Worm (Caenorhabditis elegans) whole organism, mixed stage, embryonic: ENCODE measurements around the gene Y37A1B.7.
A peak's percentile ranks its signal among the peaks of the same experiment; 100 is the strongest.

Experiments used
- M03D4.4 ChIP-seq: sonication (generic microtip); optimal IDR thresholded peaks from 2 replicates; lab custom pipeline; 2017; ENCODE audit warnings: mild to moderate bottlenecking, missing genetic modification characterization, missing compliant biosample characterization
- bed-3 ChIP-seq: fragments of 200-800 bp; sonication (Bioruptor generic); optimal IDR thresholded peaks from 3 replicates; lab custom pipeline; 2018; ENCODE audit warnings: mild to moderate bottlenecking, missing genetic modification characterization, moderate library complexity, missing compliant biosample characterization
- blmp-1 ChIP-seq: fragments of 150-350 bp; optimal IDR thresholded peaks from 2 replicates; lab custom pipeline; 2014; ENCODE audit warnings: missing biosample characterization, missing genetic modification characterization
- ceh-39 ChIP-seq: fragments of 150-350 bp; optimal IDR thresholded peaks from 2 replicates; lab custom pipeline; 2014; ENCODE audit warnings: missing biosample characterization, missing genetic modification characterization
- ceh-43 ChIP-seq: fragments of 200-800 bp; sonication (Bioruptor generic); optimal IDR thresholded peaks from 2 replicates; lab custom pipeline; 2018; ENCODE audit warnings: mild to moderate bottlenecking, missing genetic modification characterization, moderate library complexity, missing compliant biosample characterization
- ceh-83 ChIP-seq: fragments of 200-800 bp; sonication (Bioruptor generic); optimal IDR thresholded peaks from 2 replicates; lab custom pipeline; 2018; ENCODE audit warnings: mild to moderate bottlenecking, missing genetic modification characterization, missing compliant biosample characterization
- ces-1 ChIP-seq: fragments of 150-350 bp; optimal IDR thresholded peaks from 2 replicates; lab custom pipeline; 2014; ENCODE audit warnings: missing biosample characterization, missing genetic modification reagents, missing genetic modification characterization
- cnd-1 ChIP-seq: fragments of 200-800 bp; sonication (Bioruptor generic); optimal IDR thresholded peaks from 2 replicates; lab custom pipeline; 2018; ENCODE audit warnings: mild to moderate bottlenecking, missing genetic modification characterization, missing compliant biosample characterization
- drap-1 ChIP-seq: fragments of 200-800 bp; sonication (Bioruptor generic); optimal IDR thresholded peaks from 3 replicates; lab custom pipeline; 2018; ENCODE audit warnings: mild to moderate bottlenecking, missing genetic modification characterization, missing compliant biosample characterization
- elt-1 ChIP-seq: sonication (generic microtip); optimal IDR thresholded peaks from 2 replicates; lab custom pipeline; 2017; ENCODE audit warnings: missing genetic modification characterization, mild to moderate bottlenecking, missing compliant biosample characterization, antibody characterized with exemption, moderate library complexity, borderline replicate concordance; ENCODE audit not compliant: insufficient read depth
- elt-3 ChIP-seq: fragments of 150-350 bp; optimal IDR thresholded peaks from 2 replicates; lab custom pipeline; 2014; ENCODE audit warnings: missing biosample characterization, missing genetic modification characterization
- flh-1 ChIP-seq: fragments of 200-800 bp; sonication (Bioruptor generic); optimal IDR thresholded peaks from 2 replicates; lab custom pipeline; 2018; ENCODE audit warnings: mild to moderate bottlenecking, missing genetic modification characterization, moderate library complexity, missing compliant biosample characterization
- ham-2 ChIP-seq: fragments of 200-800 bp; sonication (Bioruptor generic); optimal IDR thresholded peaks from 2 replicates; lab custom pipeline; 2018; ENCODE audit warnings: mild to moderate bottlenecking, missing genetic modification characterization, missing compliant biosample characterization
- hlh-1 ChIP-seq: fragments of 150-350 bp; optimal IDR thresholded peaks from 2 replicates; lab custom pipeline; 2014; ENCODE audit warnings: missing biosample characterization, missing genetic modification reagents, missing genetic modification characterization
- lin-13 ChIP-seq: fragments of 150-350 bp; optimal IDR thresholded peaks from 2 replicates; lab custom pipeline; 2014; ENCODE audit warnings: missing biosample characterization, missing genetic modification characterization
- lin-32 ChIP-seq: fragments of 200-800 bp; sonication (Bioruptor generic); optimal IDR thresholded peaks from 2 replicates; lab custom pipeline; 2018; ENCODE audit warnings: mild to moderate bottlenecking, missing genetic modification characterization, missing compliant biosample characterization
- lsy-2 ChIP-seq: fragments of 150-350 bp; optimal IDR thresholded peaks from 2 replicates; lab custom pipeline; 2014; ENCODE audit warnings: missing biosample characterization, missing genetic modification characterization
- mab-5 ChIP-seq: fragments of 150-350 bp; optimal IDR thresholded peaks from 2 replicates; lab custom pipeline; 2014; ENCODE audit warnings: missing biosample characterization, missing genetic modification characterization
- mep-1 ChIP-seq: fragments of 150-350 bp; optimal IDR thresholded peaks from 2 replicates; lab custom pipeline; 2017; ENCODE audit warnings: missing biosample characterization, missing genetic modification reagents, missing genetic modification characterization, inconsistent platforms
- mls-2 ChIP-seq: sonication (generic microtip); optimal IDR thresholded peaks from 2 replicates; lab custom pipeline; 2016; ENCODE audit warnings: mild to moderate bottlenecking, missing genetic modification characterization, moderate library complexity, missing compliant biosample characterization
- nhr-12 ChIP-seq: fragments of 150-350 bp; optimal IDR thresholded peaks from 2 replicates; lab custom pipeline; 2014; ENCODE audit warnings: missing biosample characterization, missing genetic modification characterization
- nhr-2 ChIP-seq: fragments of 150-350 bp; optimal IDR thresholded peaks from 2 replicates; lab custom pipeline; 2014; ENCODE audit warnings: missing biosample characterization, missing genetic modification characterization
- nhr-237 ChIP-seq: fragments of 150-350 bp; optimal IDR thresholded peaks from 2 replicates; lab custom pipeline; 2014; ENCODE audit warnings: missing biosample characterization, missing genetic modification characterization
- nhr-28 ChIP-seq: fragments of 150-350 bp; optimal IDR thresholded peaks from 2 replicates; lab custom pipeline; 2014; ENCODE audit warnings: missing biosample characterization, missing genetic modification characterization
- nhr-76 ChIP-seq: sonication (generic microtip); optimal IDR thresholded peaks from 2 replicates; lab custom pipeline; 2017; ENCODE audit warnings: missing biosample characterization, missing genetic modification characterization
- pha-4 ChIP-seq: fragments of 150-350 bp; optimal IDR thresholded peaks from 2 replicates; lab custom pipeline; 2018; ENCODE audit warnings: missing biosample characterization, missing genetic modification reagents, missing genetic modification characterization
- sem-2 ChIP-seq: fragments of 200-800 bp; sonication (Bioruptor generic); optimal IDR thresholded peaks from 2 replicates; lab custom pipeline; 2018; ENCODE audit warnings: mild to moderate bottlenecking, missing genetic modification characterization, missing compliant biosample characterization
- snpc-4 ChIP-seq: fragments of 150-350 bp; optimal IDR thresholded peaks from 2 replicates; lab custom pipeline; 2014; ENCODE audit warnings: missing biosample characterization, missing genetic modification characterization
- sptf-1 ChIP-seq: sonication (generic microtip); optimal IDR thresholded peaks from 2 replicates; lab custom pipeline; 2017; ENCODE audit warnings: mild to moderate bottlenecking, missing genetic modification characterization, moderate library complexity, missing compliant biosample characterization
- tbx-8 ChIP-seq: fragments of 200-800 bp; sonication (Bioruptor generic); optimal IDR thresholded peaks from 2 replicates; lab custom pipeline; 2018; ENCODE audit warnings: mild to moderate bottlenecking, missing genetic modification characterization, moderate library complexity, missing compliant biosample characterization
- unc-120 ChIP-seq: sonication (generic microtip); optimal IDR thresholded peaks from 2 replicates; lab custom pipeline; 2017; ENCODE audit warnings: missing genetic modification characterization, missing compliant biosample characterization; ENCODE audit not compliant: poor library complexity, severe bottlenecking
- unc-39 ChIP-seq: fragments of 150-350 bp; optimal IDR thresholded peaks from 2 replicates; lab custom pipeline; 2014; ENCODE audit warnings: missing biosample characterization, missing genetic modification characterization
- unc-62 ChIP-seq: fragments of 150-350 bp; optimal IDR thresholded peaks from 2 replicates; lab custom pipeline; 2014; ENCODE audit warnings: missing biosample characterization, missing genetic modification reagents, missing genetic modification characterization
- zip-8 ChIP-seq: fragments of 150-350 bp; optimal IDR thresholded peaks from 2 replicates; lab custom pipeline; 2014; ENCODE audit warnings: missing biosample characterization, missing genetic modification characterization
- ztf-11 ChIP-seq: fragments of 150-350 bp; optimal IDR thresholded peaks from 2 replicates; lab custom pipeline; 2014; ENCODE audit warnings: missing biosample characterization, missing genetic modification characterization

Gene Y37A1B.7

DNA sequence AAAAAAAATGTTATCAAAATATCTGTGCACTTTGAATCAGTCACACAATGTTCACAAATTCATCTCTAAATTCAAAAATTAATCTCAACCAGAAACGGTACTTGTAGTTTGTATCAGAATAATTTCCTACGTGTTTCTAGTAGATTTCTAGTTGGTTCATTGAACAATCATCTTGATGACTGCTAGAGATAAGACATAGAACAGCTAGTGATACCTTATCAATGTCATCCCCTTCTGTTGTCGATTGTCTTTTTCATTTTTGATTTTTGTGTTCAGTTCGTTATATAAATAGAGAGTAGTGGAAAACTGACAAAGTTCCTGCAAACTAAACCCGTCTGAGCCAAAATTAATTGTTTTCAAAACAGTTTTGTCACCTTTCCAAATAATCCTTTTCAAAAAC, 6.9 kb upstream of the Y37A1B.7 start:
- TF ChIP-seq sptf-1 (tag; lab: Kevin White, UChicago) (no peak), ham-2 (GFP tag; lab: Kevin White, UChicago) (no peak), bed-3 (no peak), elt-3 (tag; lab: Kevin White, UChicago) (peak; percentile 31)

DNA sequence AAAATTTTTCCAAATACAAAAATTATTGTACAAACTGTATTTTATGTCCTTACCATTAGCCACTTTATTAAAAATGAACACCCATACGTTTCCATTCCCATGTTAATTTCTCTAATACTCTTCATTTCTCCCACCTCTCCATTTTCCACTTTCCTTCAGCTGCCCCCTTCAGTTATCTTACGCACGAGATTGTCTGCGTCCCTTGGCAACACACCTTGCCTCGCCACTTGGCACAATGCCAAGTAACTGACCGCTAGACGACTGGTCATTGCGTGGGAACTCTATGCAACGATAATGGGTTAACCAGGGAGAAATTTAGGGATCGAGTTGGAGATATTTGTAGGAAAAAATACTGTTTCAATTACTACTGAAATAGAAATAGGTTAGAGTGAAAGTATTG, 3.2 kb upstream of the Y37A1B.7 start:
- TF ChIP-seq ham-2 (GFP tag; lab: Kevin White, UChicago) = peak; percentile 51
- no peak for TF ChIP-seq lin-32 (GFP tag; lab: Kevin White, UChicago)
- TF ChIP-seq lin-13 = peak; percentile 7
- no peak for TF ChIP-seq hlh-1 (tag; lab: Kevin White, UChicago)

DNA sequence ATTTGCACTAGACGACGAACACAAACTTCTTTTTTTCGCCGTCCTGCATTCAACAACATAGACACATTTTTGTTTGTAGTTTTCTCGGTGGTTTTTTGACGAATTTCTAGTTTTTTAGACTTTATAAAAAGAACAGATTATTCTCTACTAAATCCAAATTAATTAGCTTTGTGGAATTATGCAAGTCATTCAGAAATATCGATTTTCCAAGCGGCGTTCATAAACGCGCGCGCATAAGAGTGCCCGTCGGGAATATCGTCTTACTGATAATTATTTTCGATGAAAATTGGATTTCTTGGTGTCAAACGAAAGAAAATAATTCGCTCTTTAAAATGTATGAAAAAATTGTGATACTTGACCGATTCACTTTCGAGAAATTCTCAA, 9.0 kb downstream of the Y37A1B.7 start:
- TF ChIP-seq pha-4 (no peak), M03D4.4 (tag; lab: Kevin White, UChicago) (no peak), unc-120 (no peak), nhr-76 (tag; lab: Kevin White, UChicago) (no peak), lin-32 (GFP tag; lab: Kevin White, UChicago) (no peak), unc-39 (no peak), ztf-11 (tag; lab: Kevin White, UChicago) (no peak), mep-1 (tag; lab: Kevin White, UChicago) (no peak)

DNA sequence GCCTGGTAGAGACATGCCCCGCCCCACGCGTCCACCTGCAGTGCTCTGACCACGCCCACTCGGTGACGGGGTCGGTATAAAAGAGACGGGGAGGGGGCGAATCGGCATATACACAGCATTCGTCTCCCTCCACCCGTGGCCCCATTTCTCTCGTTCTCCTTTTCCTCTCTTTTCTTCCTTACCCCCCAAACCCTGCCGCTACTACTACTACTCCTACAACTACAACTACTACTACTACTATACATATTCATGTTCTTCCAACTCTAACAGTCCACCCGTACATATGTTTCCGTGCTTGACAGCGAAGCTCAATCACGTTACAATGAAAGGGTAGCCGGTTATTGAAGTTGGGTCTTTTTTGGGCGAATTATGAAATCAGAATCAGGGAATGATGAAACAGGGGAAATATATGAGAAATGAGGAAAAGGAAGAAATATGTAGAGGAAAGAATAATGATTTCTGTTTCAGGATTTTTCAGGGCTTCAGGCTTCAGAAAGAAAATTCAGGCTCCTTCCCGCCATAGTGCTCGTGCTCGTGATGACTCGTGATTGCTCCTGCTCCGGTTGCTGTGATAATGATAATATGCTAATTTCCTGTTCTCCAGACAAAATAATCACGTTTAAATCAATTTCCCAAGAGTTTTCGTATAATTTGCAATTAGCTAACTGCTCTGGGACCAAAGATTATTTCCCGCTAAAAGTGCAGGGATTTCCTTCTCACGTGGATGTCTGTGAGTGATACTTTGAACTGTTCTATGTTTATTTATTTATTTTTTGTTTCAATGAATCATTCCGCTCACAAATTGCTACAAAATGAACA, 9.6 kb downstream of the Y37A1B.7 start:
- TF ChIP-seq mls-2 (peak; percentile 99), ceh-39 (tag; lab: Kevin White, UChicago) (peak; percentile 85), lin-13 (no peak), elt-3 (tag; lab: Kevin White, UChicago) (peak; percentile 55), bed-3 (peak; percentile 81), M03D4.4 (tag; lab: Kevin White, UChicago) (peak; percentile 98), ces-1 (GFP tag; lab: Kevin White, UChicago) (peak; percentile 81), blmp-1 (tag; lab: Kevin White, UChicago) (peak; percentile 78), elt-1 (peak; percentile 37), ztf-11 (tag; lab: Kevin White, UChicago) (peak; percentile 96), flh-1 (GFP tag; lab: Kevin White, UChicago) (peak; percentile 94), lsy-2 (tag; lab: Kevin White, UChicago) (peak; percentile 81), ceh-83 (GFP tag; lab: Kevin White, UChicago) (peak; percentile 100), zip-8 (tag; lab: Kevin White, UChicago) (no peak), ceh-43 (GFP tag; lab: Kevin White, UChicago) (peak; percentile 95), tbx-8 (GFP tag; lab: Kevin White, UChicago) (peak; percentile 98), snpc-4 (tag; lab: Kevin White, UChicago) (no peak), pha-4 (peak; percentile 50), nhr-28 (tag; lab: Kevin White, UChicago) (peak; percentile 85), sem-2 (GFP tag; lab: Kevin White, UChicago) (peak; percentile 97), lin-32 (GFP tag; lab: Kevin White, UChicago) (peak; percentile 93), nhr-2 (tag; lab: Kevin White, UChicago) (peak; percentile 47), ham-2 (GFP tag; lab: Kevin White, UChicago) (peak; percentile 93), nhr-76 (tag; lab: Kevin White, UChicago) (no peak), drap-1 (GFP tag; lab: Kevin White, UChicago) (peak; percentile 97), mab-5 (peak; percentile 47), mep-1 (tag; lab: Kevin White, UChicago) (peak; percentile 84), hlh-1 (tag; lab: Kevin White, UChicago) (peak; percentile 78), unc-39 (peak; percentile 82), unc-120 (peak; percentile 98), cnd-1 (tag; lab: Kevin White, UChicago) (peak; percentile 98), nhr-12 (tag; lab: Kevin White, UChicago) (peak; percentile 79), sptf-1 (tag; lab: Kevin White, UChicago) (peak; percentile 99), unc-62 (GFP tag; lab: Kevin White, UChicago) (peak; percentile 62), nhr-237 (tag; lab: Kevin White, UChicago) (peak; percentile 86)
